Worm (Caenorhabditis elegans) whole organism, early embryonic: Measurements from ENCODE around the gene R186.8.

Source experiments
- B0310.2 ChIP-seq: sonication (generic microtip); optimal IDR thresholded peaks from 2 replicates; lab custom pipeline; 2016; ENCODE audit warnings: mild to moderate bottlenecking, missing genetic modification characterization, missing compliant biosample characterization
- F13C5.2 ChIP-seq: sonication (generic microtip); optimal IDR thresholded peaks from 2 replicates; lab custom pipeline; 2017; ENCODE audit warnings: mild to moderate bottlenecking, missing genetic modification characterization, inconsistent platforms, missing compliant biosample characterization
- aly-1 ChIP-seq: sonication (generic microtip); optimal IDR thresholded peaks from 2 replicates; lab custom pipeline; 2016; ENCODE audit warnings: missing genetic modification characterization, missing compliant biosample characterization
- ama-1 ChIP-seq: fragments of 150-350 bp; optimal IDR thresholded peaks from 2 replicates; lab custom pipeline; 2014
- ceh-13 ChIP-seq: fragments of 200-800 bp; sonication (Bioruptor generic); optimal IDR thresholded peaks from 2 replicates; lab custom pipeline; 2018; ENCODE audit warnings: mild to moderate bottlenecking, missing genetic modification characterization, missing compliant biosample characterization
- ets-7 ChIP-seq: sonication (generic microtip); optimal IDR thresholded peaks from 2 replicates; lab custom pipeline; 2016; ENCODE audit warnings: missing genotype, missing genetic modification characterization, missing compliant biosample characterization
- flt-1 ChIP-seq: fragments of 200-800 bp; sonication (Bioruptor generic); IDR thresholded peaks from 2 replicates; pipeline ENCODE4 v1.3.6; 2022; ENCODE audit warnings: missing genetic modification characterization, missing compliant biosample characterization
- hmbx-1 ChIP-seq: sonication (generic microtip); optimal IDR thresholded peaks from 2 replicates; lab custom pipeline; 2016; ENCODE audit warnings: mild to moderate bottlenecking, missing genetic modification characterization, missing compliant biosample characterization
- hmg-4 ChIP-seq: fragments of 200-800 bp; sonication (Bioruptor generic); optimal IDR thresholded peaks from 2 replicates; lab custom pipeline; 2018; ENCODE audit warnings: mild to moderate bottlenecking, missing genetic modification characterization, missing compliant biosample characterization
- hnd-1 ChIP-seq: sonication (generic microtip); optimal IDR thresholded peaks from 2 replicates; lab custom pipeline; 2016; ENCODE audit warnings: missing genetic modification characterization, missing compliant biosample characterization
- pes-1 ChIP-seq: fragments of 200-800 bp; sonication (Bioruptor generic); IDR thresholded peaks from 2 replicates; pipeline ENCODE4 v1.3.6; 2022; ENCODE audit warnings: missing genetic modification reagents, missing genetic modification characterization, missing compliant biosample characterization
- scrt-1 ChIP-seq: fragments of 200-800 bp; sonication (Bioruptor generic); IDR thresholded peaks from 2 replicates; pipeline ENCODE4 v1.3.6; 2022; ENCODE audit warnings: missing genetic modification characterization, missing compliant biosample characterization
- sea-1 ChIP-seq: fragments of 200-800 bp; sonication (Bioruptor generic); conservative IDR thresholded peaks from 2 replicates; pipeline ENCODE4 v1.3.6; 2022; ENCODE audit warnings: missing genetic modification characterization, missing compliant biosample characterization
- tbx-11 ChIP-seq: fragments of 200-800 bp; sonication (Bioruptor generic); IDR thresholded peaks from 2 replicates; pipeline ENCODE4 v1.3.6; 2022; ENCODE audit warnings: missing genetic modification characterization, missing compliant biosample characterization
- tbx-37 ChIP-seq: fragments of 200-800 bp; sonication (Bioruptor generic); conservative IDR thresholded peaks from 2 replicates; pipeline ENCODE4 v1.3.6; 2022; ENCODE audit warnings: missing genetic modification reagents, missing genetic modification characterization, missing compliant biosample characterization
- tra-4 ChIP-seq: sonication (generic microtip); optimal IDR thresholded peaks from 2 replicates; lab custom pipeline; 2017; ENCODE audit warnings: missing genetic modification characterization, missing compliant biosample characterization

The R186.8 gene

ce11 chrV:12995269-12995668 is 27.5 kb upstream of the R186.8 start, which contains the start of gene far-5:
TSS of gene far-5 (plus strand) at chrV:12995569.
- TF ChIP-seq ceh-13 (GFP tag; lab: Kevin White, UChicago) (no peak), flt-1 (GFP tag; lab: Robert Waterston, UW) (no peak), tbx-37 (GFP tag; lab: Robert Waterston, UW) (no peak), tra-4 (tag; lab: Kevin White, UChicago) (no peak), F13C5.2 (tag; lab: Kevin White, UChicago) (no peak), tbx-11 (GFP tag; lab: Robert Waterston, UW) (no peak)

- TF ChIP-seq hnd-1 (tag; lab: Kevin White, UChicago) (no peak), B0310.2 (tag; lab: Kevin White, UChicago) (no peak), tbx-11 (GFP tag; lab: Robert Waterston, UW) (no peak)
Measured at ce11 chrV:12992891-12993290, 25.1 kb upstream of the R186.8 start, which contains the start of the genes F15B9.11 and dsl-7. TSS of gene F15B9.11 (minus strand) at chrV:12992895. TSS of gene dsl-7 (plus strand) at chrV:12993150.

ce11 chrV:12988256-12988655 is 20.5 kb upstream of the R186.8 start, which contains the start of gene F15B9.8:
TSS of gene F15B9.8 (plus strand) at chrV:12988556.
- TF ChIP-seq hmbx-1 (no peak), flt-1 (GFP tag; lab: Robert Waterston, UW) (no peak), pes-1 (GFP tag; lab: Robert Waterston, UW) (no peak), ets-7 (tag; lab: Kevin White, UChicago) (no peak), scrt-1 (GFP tag; lab: Robert Waterston, UW) (no peak), sea-1 (GFP tag; lab: Robert Waterston, UW) (no peak), ceh-13 (GFP tag; lab: Kevin White, UChicago) (no peak)

ce11 chrV:12987061-12987460 is 19.3 kb upstream of the R186.8 start, which contains the start of gene shw-3:
TSS of gene shw-3 (minus strand) at chrV:12987161.
- TF ChIP-seq pes-1 (GFP tag; lab: Robert Waterston, UW) (no peak), hmg-4 (no peak), B0310.2 (tag; lab: Kevin White, UChicago) (no peak), hmbx-1 (no peak)

- TF ChIP-seq tbx-37 (GFP tag; lab: Robert Waterston, UW) (no peak), ets-7 (tag; lab: Kevin White, UChicago) (no peak), scrt-1 (GFP tag; lab: Robert Waterston, UW) (no peak)
Measured at ce11 chrV:12974047-12974446, 6.3 kb upstream of the R186.8 start.

- no peak for TF ChIP-seq tra-4 (tag; lab: Kevin White, UChicago)
- no peak for TF ChIP-seq hmbx-1
- no peak for TF ChIP-seq tbx-11 (GFP tag; lab: Robert Waterston, UW)
- no peak for TF ChIP-seq sea-1 (GFP tag; lab: Robert Waterston, UW)
- TF ChIP-seq hmg-4, result no peak
- TF ChIP-seq aly-1 (tag; lab: Kevin White, UChicago), result no peak
- TF ChIP-seq tbx-37 (GFP tag; lab: Robert Waterston, UW), result no peak
- TF ChIP-seq scrt-1 (GFP tag; lab: Robert Waterston, UW), result no peak
- no peak for TF ChIP-seq ama-1 (lab: Kevin White, UChicago)
Measured at ce11 chrV:12970575-12971160, 2.9 kb upstream of the R186.8 start, which contains the start of gene pnn-1. TSS of gene pnn-1 (plus strand) at chrV:12971110.

ce11 chrV:12968555-12968954 is 773 bp upstream of the R186.8 start, which contains the start of gene lin-46:
TSS of gene lin-46 (plus strand) at chrV:12968855.
- no peak for TF ChIP-seq flt-1 (GFP tag; lab: Robert Waterston, UW)
- TF ChIP-seq tra-4 (tag; lab: Kevin White, UChicago), result no peak
- TF ChIP-seq pes-1 (GFP tag; lab: Robert Waterston, UW), result no peak
- TF ChIP-seq F13C5.2 (tag; lab: Kevin White, UChicago), result no peak
- no peak for TF ChIP-seq hnd-1 (tag; lab: Kevin White, UChicago)
- no peak for TF ChIP-seq scrt-1 (GFP tag; lab: Robert Waterston, UW)
- TF ChIP-seq sea-1 (GFP tag; lab: Robert Waterston, UW), result no peak
- TF ChIP-seq ets-7 (tag; lab: Kevin White, UChicago), result no peak
- TF ChIP-seq hmg-4, result no peak
- no peak for TF ChIP-seq ama-1 (lab: Kevin White, UChicago)
- TF ChIP-seq tbx-37 (GFP tag; lab: Robert Waterston, UW), result no peak
- no peak for TF ChIP-seq ceh-13 (GFP tag; lab: Kevin White, UChicago)
- no peak for TF ChIP-seq B0310.2 (tag; lab: Kevin White, UChicago)
- no peak for TF ChIP-seq hmbx-1
- no peak for TF ChIP-seq tbx-11 (GFP tag; lab: Robert Waterston, UW)

- TF ChIP-seq F13C5.2 (tag; lab: Kevin White, UChicago), result no peak
- no peak for TF ChIP-seq tbx-11 (GFP tag; lab: Robert Waterston, UW)
- no peak for TF ChIP-seq aly-1 (tag; lab: Kevin White, UChicago)
- no peak for TF ChIP-seq hmbx-1
- no peak for TF ChIP-seq hnd-1 (tag; lab: Kevin White, UChicago)
- TF ChIP-seq hmg-4, result no peak
- no peak for TF ChIP-seq B0310.2 (tag; lab: Kevin White, UChicago)
- no peak for TF ChIP-seq scrt-1 (GFP tag; lab: Robert Waterston, UW)
- TF ChIP-seq ceh-13 (GFP tag; lab: Kevin White, UChicago), result no peak
Measured at ce11 chrV:12967110-12967509, 672 bp downstream of the R186.8 start, which contains the start of gene R186.3. TSS of gene R186.3 (minus strand) at chrV:12967210.
